Fruit fly (Drosophila melanogaster): ENCODE data around the gene CG18814.

The CG18814 gene

DNA sequence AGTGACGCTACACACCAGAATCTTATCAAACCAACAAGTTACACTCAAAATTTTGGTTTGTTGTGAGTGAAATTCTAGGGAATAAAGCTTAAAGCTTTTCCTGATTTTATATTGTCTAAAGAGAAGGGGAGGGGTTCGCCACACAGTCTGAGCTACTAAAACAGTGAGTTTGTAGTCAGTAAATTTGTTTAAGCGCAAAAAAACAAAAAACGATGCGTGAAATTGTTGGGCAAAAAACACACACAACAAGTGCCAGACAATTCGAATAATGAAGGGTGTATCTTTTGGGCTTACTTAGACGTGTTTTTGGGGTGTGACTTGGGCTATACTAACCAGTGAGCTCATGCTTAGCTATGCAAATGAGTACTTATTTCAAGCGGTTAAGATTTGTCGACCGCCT, 9.8 kb upstream of the CG18814 start (continued):
- TF ChIP-seq Hr3 (GFP tag; optimal IDR thresholded peaks at IDR 0.05) (no peak), Rfx (GFP tag; IDR thresholded peaks at IDR 0.05) (peak; percentile 26; the same call in 1 of the 2 replicates), lab (GFP tag; optimal IDR thresholded peaks at IDR 0.05) (peak; percentile 29), CG18764 (GFP tag; optimal IDR thresholded peaks at IDR 0.05) (no peak), Hmx (GFP tag; optimal IDR thresholded peaks at IDR 0.05) (no peak), fu2 (GFP tag; optimal IDR thresholded peaks at IDR 0.05) (no peak), gt (GFP tag; IDR thresholded peaks at IDR 0.05) (no peak), CHES-1-like (GFP tag; optimal IDR thresholded peaks at IDR 0.05) (no peak), CG12942 (GFP tag; optimal IDR thresholded peaks at IDR 0.05) (no peak), B-H2 (GFP tag; optimal IDR thresholded peaks at IDR 0.05) (no peak), inv (GFP tag; IDR thresholded peaks at IDR 0.05; ENCODE audit: partially characterized antibody) (no peak), D19A (tag; optimal IDR thresholded peaks at IDR 0.05) (no peak), CG6689 (GFP tag; IDR thresholded peaks at IDR 0.05) (no peak), Med (GFP tag) (peak; percentile 53), CG16813 (GFP tag; IDR thresholded peaks at IDR 0.05; ENCODE audit: partially characterized antibody) (no peak), CG15601 (tag; optimal IDR thresholded peaks at IDR 0.05) (no peak), z (GFP tag; IDR thresholded peaks at IDR 0.05) (peak; percentile 88; the same call in 2 of the 3 replicates), jumu (GFP tag; optimal IDR thresholded peaks at IDR 0.05) (no peak), rib (GFP tag; IDR thresholded peaks at IDR 0.05) (no peak), amos (GFP tag; IDR thresholded peaks at IDR 0.05; ENCODE audit: partially characterized antibody) (peak; percentile 31; the same call in 1 of the 2 replicates), CG14014 (GFP tag; IDR thresholded peaks at IDR 0.05) (no peak), Lim3 (GFP tag; IDR thresholded peaks at IDR 0.05) (no peak), CG4617 (GFP tag; optimal IDR thresholded peaks at IDR 0.05; ENCODE audit: borderline replicate concordance) (no peak), vnd (GFP tag; IDR thresholded peaks at IDR 0.05; ENCODE audit: partially characterized antibody) (no peak)

dm6 chr3L:16361200-16361815, 8.3 kb upstream of the CG18814 start:
- TF ChIP-seq Antp (GFP tag; optimal IDR thresholded peaks at IDR 0.05) (no peak), CG9932 (GFP tag; IDR thresholded peaks at IDR 0.05) (0 out of 2 replicates have a peak, but pooled peaks have one; percentile 12), sim (GFP tag; IDR thresholded peaks at IDR 0.05) (no peak), Drgx (GFP tag; IDR thresholded peaks at IDR 0.05) (peak; percentile 21; the same call in 1 of the 2 replicates), nom (GFP tag; optimal IDR thresholded peaks at IDR 0.05) (peak; percentile 94), CG13123 (GFP tag; optimal IDR thresholded peaks at IDR 0.05) (no peak), ewg (GFP tag; optimal IDR thresholded peaks at IDR 0.05) (no peak), YL-1 (GFP tag; optimal IDR thresholded peaks at IDR 0.05) (no peak), CG8944 (GFP tag; optimal IDR thresholded peaks at IDR 0.05) (no peak), bsh (GFP tag; optimal IDR thresholded peaks at IDR 0.05) (peak in 1 of 2 experiments; percentile 89), hb (GFP tag; IDR thresholded peaks at IDR 0.05; ENCODE audit: partially characterized antibody) (0 out of 3 replicates have a peak, but pooled peaks have one; percentile 28), mirr (GFP tag; optimal IDR thresholded peaks at IDR 0.05) (no peak), Sin3A (optimal IDR thresholded peaks at IDR 0.05) (no peak), CG15073 (GFP tag; optimal IDR thresholded peaks at IDR 0.05) (no peak), chinmo (GFP tag; IDR thresholded peaks at IDR 0.05; ENCODE audit: partially characterized antibody) (no peak), CG30020 (tag; optimal IDR thresholded peaks at IDR 0.05) (no peak), CG8478 (optimal IDR thresholded peaks at IDR 0.05) (peak; percentile 45), Dbx (GFP tag; IDR thresholded peaks at IDR 0.05) (0 out of 3 replicates have a peak, but pooled peaks have one; percentile 12), MTF-1 (GFP tag; optimal IDR thresholded peaks at IDR 0.05; ENCODE audit: borderline replicate concordance) (no peak), CG11093 (GFP tag; IDR thresholded peaks at IDR 0.05) (no peak), lbe (GFP tag; optimal IDR thresholded peaks at IDR 0.05) (no peak), CG6813 (GFP tag; optimal IDR thresholded peaks at IDR 0.05) (no peak), oc (tag; optimal IDR thresholded peaks at IDR 0.05) (no peak), h (optimal IDR thresholded peaks at IDR 0.05) (no peak), Elba2 (GFP tag; optimal IDR thresholded peaks at IDR 0.05) (no peak), Med (GFP tag) (peak; percentile 57), CG3847 (GFP tag; IDR thresholded peaks at IDR 0.05) (peak; percentile 7; the same call in 1 of the 2 replicates), Gug (GFP tag; IDR thresholded peaks at IDR 0.05) (no peak)

Data from whole organism, embryonic.